Worm (Caenorhabditis elegans) whole organism, L3 larva: ENCODE results near the gene ins-1.

Source experiments
- aly-2 ChIP-seq: fragments of 150-350 bp; optimal IDR thresholded peaks from 2 replicates; lab custom pipeline; 2014; ENCODE audit warnings: missing biosample characterization, missing genetic modification characterization
- ama-1 ChIP-seq: fragments of 150-350 bp; optimal IDR thresholded peaks from 2 replicates; lab custom pipeline; 2018
- ceh-16 ChIP-seq: sonication (generic microtip); optimal IDR thresholded peaks from 2 replicates; lab custom pipeline; 2017; ENCODE audit warnings: missing biosample characterization, missing genetic modification characterization
- ceh-82 ChIP-seq: fragments of 150-350 bp; optimal IDR thresholded peaks from 2 replicates; lab custom pipeline; 2014; ENCODE audit warnings: missing biosample characterization, missing genetic modification characterization
- egl-5 ChIP-seq: fragments of 150-350 bp; optimal IDR thresholded peaks from 2 replicates; lab custom pipeline; 2017; ENCODE audit warnings: missing biosample characterization, missing genetic modification reagents, missing genetic modification characterization, inconsistent platforms
- elt-1 ChIP-seq: fragments of 150-350 bp; optimal IDR thresholded peaks from 2 replicates; lab custom pipeline; 2014; ENCODE audit warnings: missing biosample characterization, missing genetic modification characterization
- elt-2 ChIP-seq: sonication (generic microtip); optimal IDR thresholded peaks from 2 replicates; lab custom pipeline; 2016; ENCODE audit warnings: missing genetic modification reagents, mild to moderate bottlenecking, missing genetic modification characterization, missing compliant biosample characterization
- fos-1 ChIP-seq: fragments of 150-350 bp; optimal IDR thresholded peaks from 2 replicates; lab custom pipeline; 2014; ENCODE audit warnings: missing biosample characterization, missing genetic modification characterization
- hmg-11 ChIP-seq: sonication (generic microtip); optimal IDR thresholded peaks from 2 replicates; lab custom pipeline; 2016; ENCODE audit warnings: missing genetic modification characterization, missing compliant biosample characterization
- jun-1 ChIP-seq: fragments of 150-350 bp; optimal IDR thresholded peaks from 2 replicates; lab custom pipeline; 2014; ENCODE audit warnings: missing biosample characterization, missing genetic modification reagents, missing genetic modification characterization
- lin-15B ChIP-seq: fragments of 150-350 bp; optimal IDR thresholded peaks from 2 replicates; lab custom pipeline; 2014; ENCODE audit warnings: missing biosample characterization, missing genetic modification characterization
- lsy-12 ChIP-seq: sonication (generic microtip); optimal IDR thresholded peaks from 2 replicates; lab custom pipeline; 2016; ENCODE audit warnings: mild to moderate bottlenecking, missing genetic modification characterization, missing compliant biosample characterization
- mml-1 ChIP-seq: fragments of 150-350 bp; sonication (generic microtip); optimal IDR thresholded peaks from 3 replicates; lab custom pipeline; 2014; ENCODE audit warnings: missing biosample characterization, missing genetic modification characterization
- nfya-1 ChIP-seq: sonication (generic microtip); optimal IDR thresholded peaks from 2 replicates; lab custom pipeline; 2017; ENCODE audit warnings: missing genetic modification characterization, mild to moderate bottlenecking, missing compliant biosample characterization, antibody characterized with exemption, moderate library complexity; ENCODE audit not compliant: insufficient read depth
- nhr-11 ChIP-seq: fragments of 150-350 bp; optimal IDR thresholded peaks from 2 replicates; lab custom pipeline; 2014; ENCODE audit warnings: missing biosample characterization, missing genetic modification characterization
- nhr-23 ChIP-seq: fragments of 150-350 bp; optimal IDR thresholded peaks from 2 replicates; lab custom pipeline; 2014; ENCODE audit warnings: missing biosample characterization, missing genetic modification reagents, missing genetic modification characterization
- nhr-237 ChIP-seq: fragments of 150-350 bp; optimal IDR thresholded peaks from 2 replicates; lab custom pipeline; 2014; ENCODE audit warnings: missing biosample characterization, missing genetic modification characterization
- nhr-25 ChIP-seq: sonication (generic microtip); optimal IDR thresholded peaks from 2 replicates; lab custom pipeline; 2017; ENCODE audit warnings: missing biosample characterization, missing genetic modification characterization
- nhr-28 ChIP-seq: fragments of 150-350 bp; optimal IDR thresholded peaks from 2 replicates; lab custom pipeline; 2014; ENCODE audit warnings: missing biosample characterization, missing genetic modification characterization
- nhr-77 ChIP-seq: fragments of 150-350 bp; optimal IDR thresholded peaks from 2 replicates; lab custom pipeline; 2014; ENCODE audit warnings: missing biosample characterization, missing genetic modification characterization
- pha-4 ChIP-seq: fragments of 150-350 bp; optimal IDR thresholded peaks from 2 replicates; lab custom pipeline; 2014; ENCODE audit warnings: missing biosample characterization, missing genetic modification reagents, missing genetic modification characterization
- pqm-1 ChIP-seq: fragments of 150-350 bp; optimal IDR thresholded peaks from 2 replicates; lab custom pipeline; 2017; ENCODE audit warnings: missing biosample characterization, missing genetic modification characterization, inconsistent platforms
- sea-2 ChIP-seq: fragments of 150-350 bp; sonication (generic microtip); optimal IDR thresholded peaks from 4 replicates; lab custom pipeline; 2014; ENCODE audit warnings: missing biosample characterization, missing genetic modification reagents, missing genetic modification characterization
- skn-1 ChIP-seq: fragments of 150-350 bp; optimal IDR thresholded peaks from 2 replicates; lab custom pipeline; 2014; ENCODE audit warnings: missing biosample characterization, missing genetic modification characterization
- snpc-4 ChIP-seq: fragments of 150-350 bp; optimal IDR thresholded peaks from 2 replicates; lab custom pipeline; 2014; ENCODE audit warnings: missing biosample characterization, missing genetic modification characterization
- tbx-2 ChIP-seq: sonication (generic microtip); optimal IDR thresholded peaks from 2 replicates; lab custom pipeline; 2016; ENCODE audit warnings: mild to moderate bottlenecking, missing genetic modification characterization, missing compliant biosample characterization
- unc-39 ChIP-seq: sonication (generic microtip); optimal IDR thresholded peaks from 4 replicates; lab custom pipeline; 2017; ENCODE audit warnings: missing biosample characterization, missing genetic modification characterization
- unc-62 ChIP-seq: fragments of 150-350 bp; sonication (generic microtip); optimal IDR thresholded peaks from 4 replicates; lab custom pipeline; 2014; ENCODE audit warnings: missing biosample characterization, missing genetic modification reagents, missing genetic modification characterization
- ztf-11 ChIP-seq: fragments of 150-350 bp; optimal IDR thresholded peaks from 2 replicates; lab custom pipeline; 2014; ENCODE audit warnings: missing biosample characterization, missing genetic modification characterization

ins-1 gene

DNA sequence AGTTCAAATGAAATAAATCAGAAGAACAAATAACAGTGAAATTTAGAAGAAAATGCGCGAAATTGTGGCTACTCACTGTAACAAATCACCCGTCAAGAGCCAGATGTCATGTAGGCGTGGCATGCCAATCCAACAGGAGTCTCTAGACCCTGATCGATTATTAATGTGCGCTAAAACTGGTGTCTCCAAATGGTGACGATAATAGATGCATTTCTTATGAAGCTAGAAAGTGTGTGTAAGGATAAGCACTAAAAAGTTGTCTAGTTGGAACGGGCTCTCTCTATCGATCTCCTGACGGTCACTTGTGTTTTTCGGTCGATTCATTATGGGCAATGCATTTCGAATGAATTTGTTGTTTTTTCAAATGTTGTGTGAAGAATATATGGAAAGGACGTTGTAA lies 25.3 kb downstream of the ins-1 start, which contains the start of gene mec-3:
TSS of gene mec-3 (minus strand) at position 101 of the 400 bp plus-strand sequence.
- TF ChIP-seq nfya-1 (tag; lab: Kevin White, UChicago) (peak; percentile 10), ceh-16 (no peak)

DNA sequence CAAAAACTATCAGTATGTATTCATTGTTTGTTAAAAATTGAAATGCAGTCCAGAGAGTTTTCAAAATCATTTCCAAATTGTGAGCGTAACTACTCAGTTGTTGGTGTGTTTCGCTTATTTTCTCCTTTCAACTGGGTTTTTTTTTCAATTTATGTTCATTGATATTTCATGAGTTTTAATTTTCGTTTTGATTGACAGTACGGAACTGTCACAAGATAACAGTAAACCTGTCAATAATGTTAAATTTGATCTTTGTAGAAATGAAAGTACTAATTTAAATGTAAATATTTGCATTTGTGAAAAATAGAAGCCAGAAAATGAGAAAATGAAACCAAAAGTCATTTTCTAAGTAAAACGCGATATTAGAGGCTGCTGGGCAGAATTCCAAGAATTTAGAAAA lies 26.1 kb downstream of the ins-1 start:
- TF ChIP-seq nhr-23, result no peak

DNA sequence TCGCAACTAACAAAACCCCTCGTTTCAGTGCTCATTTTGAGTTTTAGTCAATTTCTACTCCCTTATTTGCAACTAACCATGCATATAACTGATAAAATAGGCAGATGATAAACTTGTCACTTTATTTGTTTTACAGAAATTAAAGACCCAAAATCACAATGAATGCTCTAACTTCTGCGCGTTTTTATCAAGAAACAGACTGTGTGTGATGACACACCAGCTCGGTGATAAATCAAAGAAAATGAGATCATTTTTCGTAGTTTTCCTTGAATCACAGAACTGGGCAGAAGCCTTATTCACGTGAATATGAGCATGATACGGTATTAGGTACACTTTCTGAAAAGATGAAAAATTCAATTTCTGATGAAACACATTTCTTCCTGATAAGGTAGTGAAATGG lies 26.6 kb downstream of the ins-1 start:
- TF ChIP-seq lin-15B (tag; lab: Kevin White, UChicago) (no peak), jun-1 (tag; lab: Kevin White, UChicago) (peak; percentile 51), elt-1 (tag; lab: Kevin White, UChicago) (no peak), ama-1 (lab: Kevin White, UChicago) (no peak), aly-2 (tag; lab: Kevin White, UChicago) (no peak), unc-62 (no peak), pha-4 (no peak), skn-1 (tag; lab: Kevin White, UChicago) (peak; percentile 78), hmg-11 (no peak), unc-39 (tag; lab: Kevin White, UChicago) (no peak), fos-1 (peak; percentile 30), nhr-11 (tag; lab: Kevin White, UChicago) (no peak), sea-2 (GFP tag; lab: Kevin White, UChicago) (no peak), elt-2 (tag; lab: Kevin White, UChicago) (peak; percentile 95), nhr-237 (tag; lab: Kevin White, UChicago) (no peak), tbx-2 (tag; lab: Kevin White, UChicago) (no peak), nhr-25 (tag; lab: Kevin White, UChicago) (no peak), nhr-77 (tag; lab: Kevin White, UChicago) (no peak), pqm-1 (peak; percentile 97), nhr-23 (no peak)
- TF ChIP-seq, all 47 proteins: peak for 5

DNA sequence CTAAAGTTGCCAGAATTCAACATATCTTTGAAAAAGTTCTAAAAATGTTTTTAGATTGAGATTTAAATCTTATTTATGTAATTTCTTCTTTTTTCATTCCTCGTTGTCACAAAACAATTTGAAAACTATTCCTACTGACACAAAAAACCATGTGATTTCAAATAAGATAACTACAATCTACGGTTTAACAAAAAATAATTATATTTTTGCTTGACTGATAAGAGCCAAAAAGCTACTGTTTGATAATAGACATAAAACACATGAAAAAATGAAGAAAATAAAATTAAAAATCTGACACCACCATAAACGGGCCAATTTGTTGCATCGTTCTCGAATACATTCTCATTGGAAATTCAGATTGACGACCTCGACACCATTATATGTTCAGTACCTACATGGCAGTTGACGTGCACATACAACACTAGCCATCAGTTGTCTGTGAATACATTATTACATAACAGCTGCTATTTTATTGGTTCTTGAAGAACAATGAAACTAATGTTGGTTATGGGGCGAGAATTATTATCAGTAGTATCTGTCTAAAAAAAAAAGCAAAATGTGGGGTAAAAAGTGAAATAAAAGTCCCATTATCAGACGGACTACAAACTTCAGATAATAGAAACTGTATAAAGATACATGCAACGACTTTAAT lies 27.6 kb downstream of the ins-1 start, which contains the start of gene ugt-43:
TSS of gene ugt-43 (plus strand) at position 602 of the 652 bp plus-strand sequence.
- TF ChIP-seq nhr-77 (tag; lab: Kevin White, UChicago), result no peak
- no peak for TF ChIP-seq ceh-82 (tag; lab: Kevin White, UChicago)
- no peak for TF ChIP-seq lsy-12 (tag; lab: Kevin White, UChicago)
- no peak for TF ChIP-seq mml-1 (tag; lab: Kevin White, UChicago)
- no peak for TF ChIP-seq fos-1
- TF ChIP-seq elt-2 (tag; lab: Kevin White, UChicago), result peak; percentile 71
- TF ChIP-seq sea-2 (GFP tag; lab: Kevin White, UChicago), result no peak
- TF ChIP-seq nhr-28 (tag; lab: Kevin White, UChicago), result no peak
- TF ChIP-seq ceh-16, result no peak
- TF ChIP-seq pha-4, result peak; percentile 3
- TF ChIP-seq nhr-11 (tag; lab: Kevin White, UChicago), result no peak
- no peak for TF ChIP-seq egl-5 (tag; lab: Kevin White, UChicago)
- TF ChIP-seq snpc-4, result no peak
- TF ChIP-seq unc-39 (tag; lab: Kevin White, UChicago), result no peak
- TF ChIP-seq, all 47 proteins: peak for 2

DNA sequence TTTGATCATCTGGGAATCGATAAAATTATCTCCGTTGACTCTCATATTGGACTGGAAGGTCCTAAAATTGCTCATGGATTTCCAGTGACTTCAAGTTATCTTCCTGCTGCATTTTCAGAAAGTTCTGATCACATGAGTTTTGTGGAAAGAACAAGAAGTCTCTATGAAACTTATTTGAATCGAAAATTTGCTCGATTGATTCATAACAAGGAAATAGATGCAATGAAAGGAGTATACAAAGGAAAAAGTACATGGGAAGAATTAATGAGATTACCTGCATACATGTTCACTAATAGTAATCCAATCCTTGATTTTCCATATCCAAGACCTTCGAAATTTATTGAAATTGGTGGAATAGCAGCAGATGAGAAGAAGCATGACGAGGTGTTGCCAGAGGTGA lies 29.3 kb downstream of the ins-1 start:
- no peak for TF ChIP-seq pha-4
- TF ChIP-seq, all 47 proteins: peak for 0

DNA sequence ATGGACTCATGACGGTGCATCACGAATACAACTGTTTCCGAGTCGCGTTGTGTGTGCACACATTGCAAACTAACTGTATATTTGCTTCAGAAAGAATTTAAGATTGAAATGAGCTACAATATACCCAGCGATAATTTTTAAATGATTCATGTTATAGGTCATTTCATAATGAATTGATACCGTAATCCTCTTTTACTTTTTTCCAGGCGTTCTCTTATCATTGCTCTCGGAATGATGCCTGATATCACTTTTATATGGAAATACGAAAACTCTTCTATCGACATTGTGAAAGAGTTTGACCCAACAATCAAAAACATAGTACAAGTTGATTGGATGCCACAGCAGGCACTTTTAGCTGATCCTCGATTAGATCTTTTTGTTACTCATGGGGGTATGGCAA lies 29.9 kb downstream of the ins-1 start:
- TF ChIP-seq nhr-77 (tag; lab: Kevin White, UChicago) (no peak), pqm-1 (peak; percentile 84), elt-2 (tag; lab: Kevin White, UChicago) (peak; percentile 85)

DNA sequence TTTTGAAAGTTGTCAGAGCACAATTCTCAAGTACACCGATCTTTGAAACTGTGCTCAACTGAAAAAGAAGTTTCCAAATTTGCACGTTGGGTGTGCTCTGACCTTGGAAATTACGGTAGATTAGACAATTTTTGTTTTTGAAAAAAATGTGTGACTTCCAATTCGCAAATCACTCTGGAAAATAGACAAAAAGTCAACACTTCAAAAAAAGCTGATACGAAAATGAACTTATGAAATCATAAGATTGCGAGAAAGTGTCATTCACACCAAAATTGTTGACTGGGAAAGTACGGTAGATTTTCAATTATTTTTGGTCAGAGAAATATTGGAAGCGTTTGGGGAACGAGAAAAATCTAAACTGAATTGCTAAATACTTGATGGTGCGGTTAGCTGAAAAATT lies 30.8 kb downstream of the ins-1 start:
- TF ChIP-seq pha-4 (peak; percentile 2), ztf-11 (tag; lab: Kevin White, UChicago) (no peak), elt-2 (tag; lab: Kevin White, UChicago) (peak; percentile 66), snpc-4 (no peak), pqm-1 (peak; percentile 2), unc-39 (tag; lab: Kevin White, UChicago) (no peak)
